Fruit fly (Drosophila melanogaster) ovary, adult (tissue): Measurements from ENCODE around the gene Ugt35C1.

Source experiments
- CG17801 ChIP-seq: fragments of 200-800 bp; optimal IDR thresholded peaks from 2 replicates; lab custom pipeline; 2019; ENCODE audit warnings: missing biosample characterization, mild to moderate bottlenecking, missing genetic modification characterization, moderate library complexity; ENCODE audit not compliant: partially characterized antibody

Gene Ugt35C1

dm6 chr3R:11128116-11128626 lies at the start of gene Ugt35C1:
Gene Ugt35C1 (minus strand): TSS chr3R:11128328.
- TF ChIP-seq CG17801 (GFP tag; lab: Kevin White, UChicago): no peak

- no peak for TF ChIP-seq CG17801 (GFP tag; lab: Kevin White, UChicago)
Observed at dm6 chr3R:11177579-11177978, 49.5 kb upstream of the Ugt35C1 start.

- no peak for TF ChIP-seq CG17801 (GFP tag; lab: Kevin White, UChicago)
Observed at dm6 chr3R:11175777-11176176, 47.6 kb upstream of the Ugt35C1 start.

dm6 chr3R:11175308-11175707 lies 47.2 kb upstream of the Ugt35C1 start, which contains the start of the genes Ugt304A1 and Ugt303A1:
Gene Ugt304A1 (minus strand): TSS chr3R:11175408.
Gene Ugt303A1 (plus strand): TSS chr3R:11175529.
- TF ChIP-seq CG17801 (GFP tag; lab: Kevin White, UChicago): no peak

- peak; percentile 65 for TF ChIP-seq CG17801 (GFP tag; lab: Kevin White, UChicago)
Observed at dm6 chr3R:11173169-11173506, 45.0 kb upstream of the Ugt35C1 start.

dm6 chr3R:11172460-11173168 lies 44.5 kb upstream of the Ugt35C1 start, which contains the start of gene Ugt35A1:
Gene Ugt35A1 (minus strand): TSS chr3R:11172664.
- TF ChIP-seq CG17801 (GFP tag; lab: Kevin White, UChicago): no peak

dm6 chr3R:11170146-11170545 lies 42.0 kb upstream of the Ugt35C1 start, which contains the start of gene Ugt35B1:
Gene Ugt35B1 (minus strand): TSS chr3R:11170246.
- TF ChIP-seq CG17801 (GFP tag; lab: Kevin White, UChicago): no peak

dm6 chr3R:11167931-11168465 lies 39.9 kb upstream of the Ugt35C1 start, which contains the start of gene Ugt35E2:
Gene Ugt35E2 (minus strand): TSS chr3R:11167981.
- no peak for TF ChIP-seq CG17801 (GFP tag; lab: Kevin White, UChicago)

- TF ChIP-seq CG17801 (GFP tag; lab: Kevin White, UChicago): no peak
Observed at dm6 chr3R:11165974-11166373, 37.8 kb upstream of the Ugt35C1 start, which contains the start of gene Ugt35E1. Gene Ugt35E1 (minus strand): TSS chr3R:11166074.

dm6 chr3R:11160907-11161306 lies 32.8 kb upstream of the Ugt35C1 start, which contains the start of gene CG4757:
Gene CG4757 (plus strand): TSS chr3R:11161207.
- TF ChIP-seq CG17801 (GFP tag; lab: Kevin White, UChicago): no peak

- TF ChIP-seq CG17801 (GFP tag; lab: Kevin White, UChicago): peak; percentile 44
Observed at dm6 chr3R:11156858-11157257, 28.7 kb upstream of the Ugt35C1 start, which contains the start of gene Ugt302C1. Gene Ugt302C1 (plus strand): TSS chr3R:11157098.

dm6 chr3R:11154576-11155113 lies 26.5 kb upstream of the Ugt35C1 start, which contains the start of gene Ugt302E1:
Gene Ugt302E1 (plus strand): TSS chr3R:11154626.
- TF ChIP-seq CG17801 (GFP tag; lab: Kevin White, UChicago): no peak

dm6 chr3R:11153799-11154273 lies 25.7 kb upstream of the Ugt35C1 start, which contains the start of gene Ugt302K1:
Gene Ugt302K1 (minus strand): TSS chr3R:11153849.
- TF ChIP-seq CG17801 (GFP tag; lab: Kevin White, UChicago): peak; percentile 37

dm6 chr3R:11145135-11145534 lies 17.0 kb upstream of the Ugt35C1 start, which contains the start of gene CheA86a:
Gene CheA86a (minus strand): TSS chr3R:11145235.
- TF ChIP-seq CG17801 (GFP tag; lab: Kevin White, UChicago): no peak

dm6 chr3R:11136877-11137276 lies 8.7 kb upstream of the Ugt35C1 start, which contains the start of gene mAcon2:
Gene mAcon2 (plus strand): TSS chr3R:11137177.
- no peak for TF ChIP-seq CG17801 (GFP tag; lab: Kevin White, UChicago)
